Fruit fly (Drosophila melanogaster) whole organism, pupa: ENCODE data around the gene X11Lbeta.

Source experiments
- CG15710 ChIP-seq: fragments of 200-800 bp; sonication (Bioruptor generic); optimal IDR thresholded peaks from 2 replicates; lab custom pipeline; 2018; ENCODE audit warnings: missing biosample characterization, mild to moderate bottlenecking, missing genetic modification characterization, moderate library complexity
- CG8159 ChIP-seq: fragments of 200-800 bp; sonication (Bioruptor generic); optimal IDR thresholded peaks from 3 replicates; lab custom pipeline; 2018; ENCODE audit warnings: missing biosample characterization, mild to moderate bottlenecking, missing genetic modification characterization, moderate library complexity
- Pif1B ChIP-seq: fragments of 200-800 bp; sonication (Bioruptor generic); optimal IDR thresholded peaks from 3 replicates; lab custom pipeline; 2016; ENCODE audit warnings: missing biosample characterization, missing genetic modification characterization
- gl ChIP-seq: fragments of 200-800 bp; sonication (Bioruptor generic); optimal IDR thresholded peaks from 2 replicates; lab custom pipeline; 2018; ENCODE audit warnings: missing biosample characterization, mild to moderate bottlenecking, missing genetic modification characterization

DNA sequence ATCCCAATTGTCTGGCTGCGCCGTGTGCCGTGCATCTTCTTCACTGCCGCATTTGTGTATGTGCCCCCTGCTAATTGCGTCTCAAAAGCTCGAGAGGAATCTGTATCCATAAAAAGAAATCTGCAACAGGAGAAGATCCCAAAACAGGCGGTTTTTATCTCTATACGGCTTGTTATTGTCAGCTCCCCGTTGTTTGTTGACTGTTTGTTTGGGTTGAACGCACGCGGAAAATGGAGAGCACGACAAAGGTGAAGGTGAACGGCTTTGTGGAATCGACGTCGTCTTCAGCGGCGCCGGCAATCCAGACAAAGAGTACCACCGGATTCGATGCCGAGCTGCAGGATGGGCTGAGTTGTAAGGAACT, 118.0 kb downstream of the X11Lbeta start:
- TF ChIP-seq CG15710 (no peak), gl (no peak), Pif1B (GFP tag; lab: Kevin White, UChicago) (no peak), CG8159 (tag; lab: Kevin White, UChicago) (no peak)
